Worm (Caenorhabditis elegans) whole organism, L2 larva: ENCODE measurements around the gene T19C3.4.

Experiments used
- C34F6.9 ChIP-seq: fragments of 150-350 bp; optimal IDR thresholded peaks from 2 replicates; lab custom pipeline; 2014; ENCODE audit warnings: missing biosample characterization, missing genetic modification characterization
- F13H6.1 ChIP-seq: sonication (generic microtip); optimal IDR thresholded peaks from 2 replicates; lab custom pipeline; 2016; ENCODE audit warnings: missing genetic modification characterization, missing compliant biosample characterization
- R02D3.7 ChIP-seq: fragments of 150-350 bp; optimal IDR thresholded peaks from 2 replicates; lab custom pipeline; 2014; ENCODE audit warnings: missing biosample characterization, missing genetic modification characterization
- Y55F3AM.14 ChIP-seq: fragments of 200-800 bp; sonication (Bioruptor generic); optimal IDR thresholded peaks from 2 replicates; lab custom pipeline; 2018; ENCODE audit warnings: mild to moderate bottlenecking, missing genetic modification characterization, missing compliant biosample characterization
- ZK546.5 ChIP-seq: sonication (generic microtip); optimal IDR thresholded peaks from 2 replicates; lab custom pipeline; 2017; ENCODE audit warnings: missing biosample characterization, missing genetic modification characterization
- alr-1 ChIP-seq: fragments of 150-350 bp; optimal IDR thresholded peaks from 2 replicates; lab custom pipeline; 2014; ENCODE audit warnings: missing biosample characterization, missing genetic modification characterization
- aly-2 ChIP-seq: fragments of 150-350 bp; optimal IDR thresholded peaks from 2 replicates; lab custom pipeline; 2014; ENCODE audit warnings: missing biosample characterization, missing genetic modification characterization
- ama-1 ChIP-seq: fragments of 150-350 bp; optimal IDR thresholded peaks from 2 replicates; lab custom pipeline; 2018; ENCODE audit warnings: inconsistent platforms
- blmp-1 ChIP-seq: sonication (generic microtip); optimal IDR thresholded peaks from 2 replicates; lab custom pipeline; 2017; ENCODE audit warnings: missing genetic modification characterization, mild to moderate bottlenecking, missing compliant biosample characterization, antibody characterized with exemption, moderate library complexity; ENCODE audit not compliant: insufficient read depth
- ceh-16 ChIP-seq: fragments of 150-350 bp; optimal IDR thresholded peaks from 2 replicates; lab custom pipeline; 2014; ENCODE audit warnings: missing biosample characterization, missing genetic modification characterization
- ceh-82 ChIP-seq: fragments of 150-350 bp; optimal IDR thresholded peaks from 2 replicates; lab custom pipeline; 2014; ENCODE audit warnings: missing biosample characterization, missing genetic modification characterization
- crh-2 ChIP-seq: sonication (generic microtip); optimal IDR thresholded peaks from 2 replicates; lab custom pipeline; 2017; ENCODE audit warnings: missing biosample characterization, missing genetic modification characterization
- dmd-4 ChIP-seq: sonication (generic microtip); optimal IDR thresholded peaks from 2 replicates; lab custom pipeline; 2017; ENCODE audit warnings: missing biosample characterization, missing genetic modification characterization
- egl-27 ChIP-seq: sonication (generic microtip); optimal IDR thresholded peaks from 3 replicates; lab custom pipeline; 2017; ENCODE audit warnings: missing biosample characterization, missing genetic modification reagents, missing genetic modification characterization
- elt-1 ChIP-seq: fragments of 150-350 bp; optimal IDR thresholded peaks from 2 replicates; lab custom pipeline; 2014; ENCODE audit warnings: missing biosample characterization, missing genetic modification characterization
- elt-3 ChIP-seq: sonication (generic microtip); optimal IDR thresholded peaks from 2 replicates; lab custom pipeline; 2017; ENCODE audit warnings: missing biosample characterization, missing genetic modification characterization
- fos-1 ChIP-seq: fragments of 150-350 bp; optimal IDR thresholded peaks from 2 replicates; lab custom pipeline; 2014; ENCODE audit warnings: missing biosample characterization, missing genetic modification characterization
- gmeb-1 ChIP-seq: fragments of 150-350 bp; optimal IDR thresholded peaks from 2 replicates; lab custom pipeline; 2014; ENCODE audit warnings: missing biosample characterization, missing genetic modification characterization
- lin-11 ChIP-seq: fragments of 150-350 bp; sonication (generic microtip); optimal IDR thresholded peaks from 2 replicates; lab custom pipeline; 2014; ENCODE audit warnings: missing biosample characterization, missing genetic modification characterization, inconsistent platforms, mixed read lengths
- lin-13 ChIP-seq: fragments of 150-350 bp; optimal IDR thresholded peaks from 2 replicates; lab custom pipeline; 2014; ENCODE audit warnings: missing biosample characterization, missing genetic modification reagents, missing genetic modification characterization
- lin-39 ChIP-seq: fragments of 150-350 bp; optimal IDR thresholded peaks from 2 replicates; lab custom pipeline; 2014; ENCODE audit warnings: missing biosample characterization, missing genetic modification reagents, missing genetic modification characterization
- lsy-2 ChIP-seq, 2 experiments: fragments of 150-350 bp in 1 of 2; sonication (generic microtip) in 1 of 2; optimal IDR thresholded peaks; 2 replicates each; lab custom pipeline; 2014 to 2017; ENCODE audit warnings: missing biosample characterization in 2 of 2, missing genetic modification characterization in 2 of 2
- mab-5 ChIP-seq: fragments of 150-350 bp; optimal IDR thresholded peaks from 2 replicates; lab custom pipeline; 2014; ENCODE audit warnings: missing biosample characterization, missing genetic modification characterization
- mbf-1 ChIP-seq: sonication (generic microtip); optimal IDR thresholded peaks from 2 replicates; lab custom pipeline; 2017; ENCODE audit warnings: missing biosample characterization, missing genetic modification characterization
- mdl-1 ChIP-seq, 2 experiments: fragments of 150-350 bp in 1 of 2; sonication (generic microtip) in 1 of 2; optimal IDR thresholded peaks; 2 replicates each; lab custom pipeline; 2017; ENCODE audit warnings: missing biosample characterization in 2 of 2, missing genetic modification characterization in 2 of 2
- nhr-10 ChIP-seq: sonication (generic microtip); optimal IDR thresholded peaks from 2 replicates; lab custom pipeline; 2017; ENCODE audit warnings: missing biosample characterization, missing genetic modification characterization
- nhr-11 ChIP-seq: fragments of 150-350 bp; optimal IDR thresholded peaks from 2 replicates; lab custom pipeline; 2014; ENCODE audit warnings: missing biosample characterization, missing genetic modification characterization
- nhr-12 ChIP-seq: fragments of 150-350 bp; optimal IDR thresholded peaks from 2 replicates; lab custom pipeline; 2014; ENCODE audit warnings: missing biosample characterization, missing genetic modification characterization
- nhr-129 ChIP-seq: fragments of 150-350 bp; optimal IDR thresholded peaks from 2 replicates; lab custom pipeline; 2014; ENCODE audit warnings: missing biosample characterization, missing genetic modification characterization
- nhr-21 ChIP-seq: fragments of 150-350 bp; optimal IDR thresholded peaks from 2 replicates; lab custom pipeline; 2014; ENCODE audit warnings: missing biosample characterization, missing genetic modification characterization
- nhr-23 ChIP-seq: fragments of 150-350 bp; optimal IDR thresholded peaks from 2 replicates; lab custom pipeline; 2014; ENCODE audit warnings: missing biosample characterization, missing genetic modification reagents, missing genetic modification characterization
- nhr-237 ChIP-seq: fragments of 150-350 bp; optimal IDR thresholded peaks from 2 replicates; lab custom pipeline; 2014; ENCODE audit warnings: missing biosample characterization, missing genetic modification characterization
- nhr-25 ChIP-seq: fragments of 150-350 bp; sonication (generic microtip); optimal IDR thresholded peaks from 3 replicates; lab custom pipeline; 2014; ENCODE audit warnings: missing biosample characterization, missing genetic modification characterization
- nhr-6 ChIP-seq: fragments of 150-350 bp; optimal IDR thresholded peaks from 2 replicates; lab custom pipeline; 2014; ENCODE audit warnings: missing biosample characterization, missing genetic modification characterization
- nhr-77 ChIP-seq: fragments of 150-350 bp; optimal IDR thresholded peaks from 2 replicates; lab custom pipeline; 2014; ENCODE audit warnings: missing biosample characterization, missing genetic modification characterization
- peb-1 ChIP-seq: fragments of 150-350 bp; optimal IDR thresholded peaks from 2 replicates; lab custom pipeline; 2014; ENCODE audit warnings: missing biosample characterization, missing genetic modification characterization
- sem-4 ChIP-seq: fragments of 150-350 bp; optimal IDR thresholded peaks from 2 replicates; lab custom pipeline; 2014; ENCODE audit warnings: missing biosample characterization, missing genetic modification reagents, missing genetic modification characterization
- skn-1 ChIP-seq: sonication (generic microtip); optimal IDR thresholded peaks from 2 replicates; lab custom pipeline; 2017; ENCODE audit warnings: missing biosample characterization, missing genetic modification characterization
- sma-3 ChIP-seq: sonication (generic microtip); optimal IDR thresholded peaks from 2 replicates; lab custom pipeline; 2016; ENCODE audit warnings: missing genetic modification reagents, missing genetic modification characterization, missing compliant biosample characterization
- sma-9 ChIP-seq, 2 experiments: fragments of 150-350 bp in 1 of 2; sonication (generic microtip) in 1 of 2; optimal IDR thresholded peaks; 2 replicates each; lab custom pipeline; 2014 to 2016; ENCODE audit warnings: missing genetic modification characterization in 2 of 2, mild to moderate bottlenecking in 1 of 2, missing biosample characterization in 1 of 2, missing compliant biosample characterization in 1 of 2, missing genetic modification reagents in 1 of 2, moderate library complexity in 1 of 2
- snpc-4 ChIP-seq: fragments of 150-350 bp; optimal IDR thresholded peaks from 2 replicates; lab custom pipeline; 2014; ENCODE audit warnings: missing biosample characterization, missing genetic modification characterization
- unc-39 ChIP-seq: fragments of 150-350 bp; optimal IDR thresholded peaks from 2 replicates; lab custom pipeline; 2014; ENCODE audit warnings: missing biosample characterization, missing genetic modification characterization
- unc-55 ChIP-seq: fragments of 150-350 bp; sonication (generic microtip); optimal IDR thresholded peaks from 3 replicates; lab custom pipeline; 2014; ENCODE audit warnings: missing biosample characterization, missing genetic modification reagents, missing genetic modification characterization
- unc-62 ChIP-seq: fragments of 150-350 bp; optimal IDR thresholded peaks from 2 replicates; lab custom pipeline; 2014; ENCODE audit warnings: missing biosample characterization, missing genetic modification reagents, missing genetic modification characterization
- zag-1 ChIP-seq: fragments of 150-350 bp; optimal IDR thresholded peaks from 2 replicates; lab custom pipeline; 2014; ENCODE audit warnings: missing biosample characterization, missing genetic modification characterization
- ztf-1 ChIP-seq: fragments of 200-800 bp; sonication (Bioruptor generic); conservative IDR thresholded peaks from 2 replicates; pipeline ENCODE4 v1.3.6; 2022; ENCODE audit warnings: missing genetic modification characterization, missing compliant biosample characterization
- ztf-11 ChIP-seq: sonication (generic microtip); optimal IDR thresholded peaks from 2 replicates; lab custom pipeline; 2017; ENCODE audit warnings: missing biosample characterization, missing genetic modification characterization
- ztf-4 ChIP-seq: fragments of 150-350 bp; optimal IDR thresholded peaks from 2 replicates; lab custom pipeline; 2014; ENCODE audit warnings: missing biosample characterization, missing genetic modification characterization

Gene T19C3.4

ce11 chrIII:620204-620718 lies at the start of gene T19C3.4:
TSS of gene T19C3.4 (minus strand) at chrIII:620254.
- TF ChIP-seq nhr-21, result no peak
- no peak for TF ChIP-seq lsy-2 (tag; optimal IDR thresholded peaks at IDR 0.05; lab: Kevin White, UChicago)
- peak; percentile 20 for TF ChIP-seq fos-1 (tag; lab: Kevin White, UChicago)
- peak; percentile 17 for TF ChIP-seq crh-2 (tag; lab: Kevin White, UChicago)
- TF ChIP-seq sma-9 (GFP tag; optimal IDR thresholded peaks at IDR 0.05; lab: Kevin White, UChicago), result peak; percentile 36
- TF ChIP-seq sma-9 (tag; optimal IDR thresholded peaks at IDR 0.05; lab: Kevin White, UChicago), result no peak
- no peak for TF ChIP-seq dmd-4 (tag; lab: Kevin White, UChicago)

ce11 chrIII:668303-668893 lies 48.3 kb upstream of the T19C3.4 start, which contains the start of gene W02B3.3:
TSS of gene W02B3.3 (minus strand) at chrIII:668433.
- TF ChIP-seq nhr-77 (tag; lab: Kevin White, UChicago) (no peak), ztf-4 (peak; percentile 41), nhr-129 (tag; lab: Kevin White, UChicago) (peak; percentile 92), aly-2 (tag; lab: Kevin White, UChicago) (no peak), crh-2 (tag; lab: Kevin White, UChicago) (peak; percentile 65), alr-1 (tag; lab: Kevin White, UChicago) (peak; percentile 27), unc-55 (GFP tag; lab: Kevin White, UChicago) (peak; percentile 97), fos-1 (tag; lab: Kevin White, UChicago) (peak; percentile 11), F13H6.1 (tag; lab: Kevin White, UChicago) (peak; percentile 76), nhr-237 (tag; lab: Kevin White, UChicago) (no peak), gmeb-1 (tag; lab: Kevin White, UChicago) (no peak), mab-5 (tag; lab: Kevin White, UChicago) (no peak), mbf-1 (tag; lab: Kevin White, UChicago) (no peak), skn-1 (no peak), lin-11 (peak; percentile 35), nhr-21 (no peak), C34F6.9 (tag; lab: Kevin White, UChicago) (peak; percentile 90), nhr-10 (tag; lab: Kevin White, UChicago) (no peak), Y55F3AM.14 (peak; percentile 10), nhr-11 (tag; lab: Kevin White, UChicago) (no peak), R02D3.7 (tag; lab: Kevin White, UChicago) (no peak), peb-1 (tag; lab: Kevin White, UChicago) (no peak), nhr-23 (tag; lab: Kevin White, UChicago) (no peak), blmp-1 (tag; lab: Kevin White, UChicago) (no peak), sem-4 (no peak), lin-13 (GFP tag; lab: Kevin White, UChicago) (no peak), nhr-12 (tag; lab: Kevin White, UChicago) (no peak), ceh-16 (tag; lab: Kevin White, UChicago) (no peak), lin-39 (no peak), zag-1 (tag; lab: Kevin White, UChicago) (peak; percentile 90), ZK546.5 (tag; lab: Kevin White, UChicago) (no peak), unc-62 (GFP tag; lab: Kevin White, UChicago) (no peak), dmd-4 (tag; lab: Kevin White, UChicago) (no peak), lsy-2 (tag; optimal IDR thresholded peaks at IDR 0.05; lab: Kevin White, UChicago) (peak; percentile 17 to 74), ztf-1 (no peak), ceh-82 (no peak), nhr-25 (no peak), elt-3 (tag; lab: Kevin White, UChicago) (no peak), sma-9 (GFP tag; optimal IDR thresholded peaks at IDR 0.05; lab: Kevin White, UChicago) (peak; percentile 63), sma-9 (tag; optimal IDR thresholded peaks at IDR 0.05; lab: Kevin White, UChicago) (no peak), sma-3 (GFP tag; lab: Kevin White, UChicago) (no peak), snpc-4 (tag; lab: Kevin White, UChicago) (peak; percentile 29), nhr-6 (tag; lab: Kevin White, UChicago) (peak; percentile 50), elt-1 (tag; lab: Kevin White, UChicago) (no peak), unc-39 (tag; lab: Kevin White, UChicago) (no peak), ztf-11 (tag; lab: Kevin White, UChicago) (no peak), ama-1 (lab: Kevin White, UChicago) (no peak), egl-27 (tag; lab: Kevin White, UChicago) (peak; percentile 68), mdl-1 (tag; optimal IDR thresholded peaks at IDR 0.05; lab: Kevin White, UChicago) (peak in 1 of 2 experiments; percentile 52)
- TF ChIP-seq, all 48 proteins: peak for 17
